Fruit fly (Drosophila melanogaster): ENCODE measurements around the gene Sec20.

The Sec20 gene

dm6 chr3R:5833948-5834504, 9.7 kb upstream of the Sec20 start (continued):
- TF ChIP-seq esn (GFP tag; optimal IDR thresholded peaks at IDR 0.05), result peak; percentile 93
- TF ChIP-seq Hr39 (GFP tag; optimal IDR thresholded peaks at IDR 0.05), result peak; percentile 97
- TF ChIP-seq acj6 (GFP tag; optimal IDR thresholded peaks at IDR 0.05), result peak; percentile 93
- peak; percentile 93 for TF ChIP-seq Hr4 (GFP tag; optimal IDR thresholded peaks at IDR 0.05)
- peak; percentile 96 for TF ChIP-seq CG15336 (GFP tag; IDR thresholded peaks at IDR 0.05)
- TF ChIP-seq cyc (GFP tag; optimal IDR thresholded peaks at IDR 0.05), result peak; percentile 97
- TF ChIP-seq dsx (GFP tag; optimal IDR thresholded peaks at IDR 0.05; ENCODE audit: poor library complexity, severe bottlenecking), result peak; percentile 67
- peak; percentile 86 for TF ChIP-seq dac (GFP tag; optimal IDR thresholded peaks at IDR 0.05)

- TF ChIP-seq svp (GFP tag) (peak; percentile 17), CG4318 (GFP tag; optimal IDR thresholded peaks at IDR 0.05) (no peak)
Measured at dm6 chr3R:5832345-5832981, 8.1 kb upstream of the Sec20 start.

DNA sequence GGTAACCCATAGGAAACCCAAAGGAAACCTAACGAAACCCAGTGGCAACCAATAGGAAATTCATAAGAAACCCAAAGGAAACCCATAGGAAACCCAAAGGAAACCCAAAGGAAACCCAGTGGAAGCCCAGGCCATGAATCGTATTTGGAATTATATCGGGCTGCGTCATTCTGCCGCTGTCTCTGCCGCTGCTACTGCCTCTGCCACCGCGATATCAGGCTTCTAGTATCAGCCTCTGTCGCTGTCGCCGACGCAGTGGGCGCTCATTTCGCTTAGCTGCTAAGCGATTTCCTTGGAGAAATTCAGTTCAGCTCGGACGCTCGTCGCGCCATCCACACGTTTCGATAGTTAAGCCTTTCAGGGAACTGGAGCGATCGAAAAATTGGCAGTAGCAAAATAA, 7.0 kb upstream of the Sec20 start, which contains the start of gene CG1208:
CG1208 (plus strand) TSS at position 301 of the 400 bp plus-strand sequence.
- no peak for TF ChIP-seq CG34406 (GFP tag; optimal IDR thresholded peaks at IDR 0.05)
- no peak for TF ChIP-seq pdm3 (GFP tag; optimal IDR thresholded peaks at IDR 0.05)
- TF ChIP-seq topi (GFP tag; optimal IDR thresholded peaks at IDR 0.05), result no peak
- no peak for TF ChIP-seq Eip78C (GFP tag)
- no peak for TF ChIP-seq Ets21C (GFP tag; optimal IDR thresholded peaks at IDR 0.05)
- no peak for TF ChIP-seq cyc (GFP tag; optimal IDR thresholded peaks at IDR 0.05)
- TF ChIP-seq CG11762 (GFP tag; optimal IDR thresholded peaks at IDR 0.05; ENCODE audit: insufficient read depth), result no peak
- TF ChIP-seq Lpt (GFP tag; optimal IDR thresholded peaks at IDR 0.05), result no peak
- no peak for TF ChIP-seq CG6276 (GFP tag; optimal IDR thresholded peaks at IDR 0.05)
- no peak for TF ChIP-seq Gug (GFP tag; IDR thresholded peaks at IDR 0.05)

DNA sequence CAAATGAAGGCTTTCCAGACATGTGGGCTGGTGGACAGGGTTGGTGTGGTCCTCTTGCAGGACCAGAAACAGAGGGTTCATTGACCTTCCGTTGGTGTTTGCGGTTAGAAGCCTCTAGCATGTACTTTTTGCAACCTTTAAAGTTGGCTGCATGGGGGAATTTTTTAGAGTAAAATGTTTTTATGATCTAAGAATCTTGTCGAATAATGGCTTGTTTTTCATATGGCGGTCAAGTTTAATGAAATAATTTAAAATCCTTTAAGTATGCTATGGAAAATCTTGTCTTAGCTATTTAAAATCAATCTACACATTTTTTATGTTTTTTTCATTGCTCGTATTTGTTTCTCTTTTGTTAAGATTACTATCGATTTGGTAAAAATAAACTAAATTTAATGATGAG, 5.4 kb upstream of the Sec20 start, which contains the start of gene glob3:
glob3 (plus strand) TSS at position 301 of the 400 bp plus-strand sequence.
- no peak for TF ChIP-seq topi (GFP tag; optimal IDR thresholded peaks at IDR 0.05)
- no peak for TF ChIP-seq OdsH (GFP tag; optimal IDR thresholded peaks at IDR 0.05)
- no peak for TF ChIP-seq Hr38 (GFP tag; optimal IDR thresholded peaks at IDR 0.05)
- no peak for TF ChIP-seq CG7368 (GFP tag; optimal IDR thresholded peaks at IDR 0.05)
- no peak for TF ChIP-seq CG16779 (tag; optimal IDR thresholded peaks at IDR 0.05)
- no peak for TF ChIP-seq achi (GFP tag; optimal IDR thresholded peaks at IDR 0.05)
- no peak for TF ChIP-seq esn (GFP tag; optimal IDR thresholded peaks at IDR 0.05)
- no peak for TF ChIP-seq cyc (GFP tag; optimal IDR thresholded peaks at IDR 0.05)
- TF ChIP-seq Eip78C (GFP tag), result no peak
- no peak for TF ChIP-seq CG15336 (GFP tag; IDR thresholded peaks at IDR 0.05)
- no peak for TF ChIP-seq net (GFP tag; optimal IDR thresholded peaks at IDR 0.05)
- TF ChIP-seq fd59A (GFP tag; optimal IDR thresholded peaks at IDR 0.05), result no peak
- no peak for TF ChIP-seq spab (GFP tag; optimal IDR thresholded peaks at IDR 0.05)
- no peak for TF ChIP-seq CG8632 (GFP tag; optimal IDR thresholded peaks at IDR 0.05)
- TF ChIP-seq Blimp-1 (GFP tag; optimal IDR thresholded peaks at IDR 0.05), result no peak
- TF ChIP-seq pdm3 (GFP tag; optimal IDR thresholded peaks at IDR 0.05), result no peak
- TF ChIP-seq CG9139 (GFP tag; optimal IDR thresholded peaks at IDR 0.05), result no peak
- TF ChIP-seq svp (GFP tag), result no peak
- TF ChIP-seq CG8119 (GFP tag; IDR thresholded peaks at IDR 0.05), result no peak
- no peak for TF ChIP-seq CG4318 (GFP tag; optimal IDR thresholded peaks at IDR 0.05)

DNA sequence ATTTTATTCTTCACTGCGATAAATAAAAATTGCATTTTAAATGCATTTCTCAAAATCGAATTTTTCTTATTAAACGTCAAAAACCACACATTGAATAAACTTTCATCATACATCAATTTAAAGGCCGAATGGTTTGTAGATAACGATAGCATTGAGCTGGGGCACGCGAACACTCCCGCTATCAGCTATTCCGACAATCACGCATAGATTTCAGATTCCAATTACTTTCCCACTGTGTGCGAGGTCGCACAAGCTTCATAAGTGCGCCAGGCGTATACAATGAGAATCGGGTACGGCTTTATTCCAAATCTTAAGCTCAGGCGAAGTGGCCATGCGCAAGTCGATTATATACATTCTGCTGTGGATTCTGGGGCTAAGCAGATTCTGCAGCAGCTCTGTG, 2.6 kb downstream of the Sec20 start, which contains the start of gene CG46303:
CG46303 (plus strand) TSS at position 223 of the 400 bp plus-strand sequence.
- TF ChIP-seq Eip75B (GFP tag; optimal IDR thresholded peaks at IDR 0.05) (no peak), CG11294 (GFP tag; IDR thresholded peaks at IDR 0.05) (no peak), CG6854 (GFP tag; optimal IDR thresholded peaks at IDR 0.05) (no peak)

All from whole organism, prepupa.